Worm (Caenorhabditis elegans) whole organism, early embryonic: ENCODE data around the gene pes-1.

Experiments used
- B0310.2 ChIP-seq: sonication (generic microtip); optimal IDR thresholded peaks from 2 replicates; lab custom pipeline; 2016; ENCODE audit warnings: mild to moderate bottlenecking, missing genetic modification characterization, missing compliant biosample characterization
- F13C5.2 ChIP-seq: sonication (generic microtip); optimal IDR thresholded peaks from 2 replicates; lab custom pipeline; 2017; ENCODE audit warnings: mild to moderate bottlenecking, missing genetic modification characterization, inconsistent platforms, missing compliant biosample characterization
- aly-1 ChIP-seq: sonication (generic microtip); optimal IDR thresholded peaks from 2 replicates; lab custom pipeline; 2016; ENCODE audit warnings: missing genetic modification characterization, missing compliant biosample characterization
- ama-1 ChIP-seq: fragments of 150-350 bp; optimal IDR thresholded peaks from 2 replicates; lab custom pipeline; 2014
- ceh-13 ChIP-seq: fragments of 200-800 bp; sonication (Bioruptor generic); optimal IDR thresholded peaks from 2 replicates; lab custom pipeline; 2018; ENCODE audit warnings: mild to moderate bottlenecking, missing genetic modification characterization, missing compliant biosample characterization
- ceh-36 ChIP-seq: sonication (generic microtip); optimal IDR thresholded peaks from 2 replicates; lab custom pipeline; 2016; ENCODE audit warnings: missing genetic modification characterization, inconsistent platforms, missing compliant biosample characterization
- ets-7 ChIP-seq: sonication (generic microtip); optimal IDR thresholded peaks from 2 replicates; lab custom pipeline; 2016; ENCODE audit warnings: missing genotype, missing genetic modification characterization, missing compliant biosample characterization
- flt-1 ChIP-seq: fragments of 200-800 bp; sonication (Bioruptor generic); IDR thresholded peaks from 2 replicates; pipeline ENCODE4 v1.3.6; 2022; ENCODE audit warnings: missing genetic modification characterization, missing compliant biosample characterization
- hmbx-1 ChIP-seq: sonication (generic microtip); optimal IDR thresholded peaks from 2 replicates; lab custom pipeline; 2016; ENCODE audit warnings: mild to moderate bottlenecking, missing genetic modification characterization, missing compliant biosample characterization
- hmg-4 ChIP-seq: fragments of 200-800 bp; sonication (Bioruptor generic); optimal IDR thresholded peaks from 2 replicates; lab custom pipeline; 2018; ENCODE audit warnings: mild to moderate bottlenecking, missing genetic modification characterization, missing compliant biosample characterization
- hnd-1 ChIP-seq: sonication (generic microtip); optimal IDR thresholded peaks from 2 replicates; lab custom pipeline; 2016; ENCODE audit warnings: missing genetic modification characterization, missing compliant biosample characterization
- pes-1 ChIP-seq: fragments of 200-800 bp; sonication (Bioruptor generic); IDR thresholded peaks from 2 replicates; pipeline ENCODE4 v1.3.6; 2022; ENCODE audit warnings: missing genetic modification reagents, missing genetic modification characterization, missing compliant biosample characterization
- scrt-1 ChIP-seq: fragments of 200-800 bp; sonication (Bioruptor generic); IDR thresholded peaks from 2 replicates; pipeline ENCODE4 v1.3.6; 2022; ENCODE audit warnings: missing genetic modification characterization, missing compliant biosample characterization
- sea-1 ChIP-seq: fragments of 200-800 bp; sonication (Bioruptor generic); conservative IDR thresholded peaks from 2 replicates; pipeline ENCODE4 v1.3.6; 2022; ENCODE audit warnings: missing genetic modification characterization, missing compliant biosample characterization
- tbx-11 ChIP-seq: fragments of 200-800 bp; sonication (Bioruptor generic); IDR thresholded peaks from 2 replicates; pipeline ENCODE4 v1.3.6; 2022; ENCODE audit warnings: missing genetic modification characterization, missing compliant biosample characterization
- tbx-37 ChIP-seq: fragments of 200-800 bp; sonication (Bioruptor generic); conservative IDR thresholded peaks from 2 replicates; pipeline ENCODE4 v1.3.6; 2022; ENCODE audit warnings: missing genetic modification reagents, missing genetic modification characterization, missing compliant biosample characterization
- tra-4 ChIP-seq: sonication (generic microtip); optimal IDR thresholded peaks from 2 replicates; lab custom pipeline; 2017; ENCODE audit warnings: missing genetic modification characterization, missing compliant biosample characterization

Gene pes-1

DNA sequence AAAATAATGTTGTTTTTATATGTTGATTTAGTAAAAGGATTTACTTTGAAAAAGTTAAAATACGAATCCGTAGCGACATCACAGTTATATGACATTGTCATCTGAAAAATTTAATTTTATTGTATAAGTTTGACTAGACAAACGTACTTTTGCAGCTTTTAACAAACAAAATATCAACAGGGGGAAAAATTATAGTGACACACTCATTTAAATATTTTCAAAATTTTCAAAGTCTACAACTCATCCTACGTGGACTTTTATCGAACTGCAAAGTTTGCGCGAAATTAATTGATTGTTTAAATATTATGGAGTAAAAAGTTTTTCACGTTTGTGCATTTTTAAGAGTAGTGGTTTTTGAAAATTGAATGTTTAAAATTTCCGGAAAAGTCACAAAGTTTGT, 23.1 kb downstream of the pes-1 start, which contains the start of gene C09B9.85:
TSS of gene C09B9.85 (minus strand) at position 101 of the 400 bp plus-strand sequence.
- no peak for TF ChIP-seq pes-1 (GFP tag; lab: Robert Waterston, UW)
- no peak for TF ChIP-seq tra-4 (tag; lab: Kevin White, UChicago)
- no peak for TF ChIP-seq tbx-11
- no peak for TF ChIP-seq hnd-1
- no peak for TF ChIP-seq ets-7 (tag; lab: Kevin White, UChicago)
- no peak for TF ChIP-seq ceh-13 (GFP tag; lab: Kevin White, UChicago)
- no peak for TF ChIP-seq B0310.2 (tag; lab: Kevin White, UChicago)
- TF ChIP-seq aly-1 (tag; lab: Kevin White, UChicago): no peak
- no peak for TF ChIP-seq ceh-36 (tag; lab: Kevin White, UChicago)
- TF ChIP-seq scrt-1: no peak
- TF ChIP-seq hmbx-1 (tag; lab: Kevin White, UChicago): no peak
- no peak for TF ChIP-seq tbx-37 (GFP tag; lab: Robert Waterston, UW)
- TF ChIP-seq hmg-4 (GFP tag; lab: Kevin White, UChicago): no peak
- no peak for TF ChIP-seq ama-1 (lab: Kevin White, UChicago)
- no peak for TF ChIP-seq F13C5.2 (tag; lab: Kevin White, UChicago)
- no peak for TF ChIP-seq sea-1 (GFP tag; lab: Robert Waterston, UW)

DNA sequence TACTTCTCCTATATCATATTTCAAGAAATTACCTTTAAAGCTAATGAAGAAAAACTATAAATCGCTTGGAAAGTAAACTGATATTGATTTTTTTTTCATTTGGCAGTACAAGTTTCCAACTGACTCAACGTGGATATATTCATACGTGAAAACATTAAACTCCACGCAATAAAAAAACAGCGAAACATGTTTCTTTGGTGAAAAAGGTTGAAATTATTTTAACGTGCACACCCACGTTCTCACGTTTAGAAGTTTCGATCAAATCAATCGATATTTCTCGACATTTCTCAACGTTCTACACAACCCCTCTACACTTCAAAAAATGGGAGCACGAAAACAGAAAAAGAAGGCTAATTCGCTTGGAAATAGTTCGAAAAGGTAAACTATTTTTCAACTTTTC, 26.4 kb downstream of the pes-1 start, which contains the start of the genes best-6 and C09B9.2:
TSS of gene best-6 (minus strand) at position 101 of the 400 bp plus-strand sequence.
TSS of gene C09B9.2 (plus strand) at position 314 of the 400 bp plus-strand sequence.
- TF ChIP-seq scrt-1 (no peak), tbx-37 (GFP tag; lab: Robert Waterston, UW) (no peak), hmg-4 (GFP tag; lab: Kevin White, UChicago) (no peak), ets-7 (tag; lab: Kevin White, UChicago) (no peak), aly-1 (tag; lab: Kevin White, UChicago) (no peak), hnd-1 (no peak), ceh-13 (GFP tag; lab: Kevin White, UChicago) (no peak), hmbx-1 (tag; lab: Kevin White, UChicago) (no peak), B0310.2 (tag; lab: Kevin White, UChicago) (no peak), flt-1 (GFP tag; lab: Robert Waterston, UW) (no peak), pes-1 (GFP tag; lab: Robert Waterston, UW) (no peak), sea-1 (GFP tag; lab: Robert Waterston, UW) (no peak)

DNA sequence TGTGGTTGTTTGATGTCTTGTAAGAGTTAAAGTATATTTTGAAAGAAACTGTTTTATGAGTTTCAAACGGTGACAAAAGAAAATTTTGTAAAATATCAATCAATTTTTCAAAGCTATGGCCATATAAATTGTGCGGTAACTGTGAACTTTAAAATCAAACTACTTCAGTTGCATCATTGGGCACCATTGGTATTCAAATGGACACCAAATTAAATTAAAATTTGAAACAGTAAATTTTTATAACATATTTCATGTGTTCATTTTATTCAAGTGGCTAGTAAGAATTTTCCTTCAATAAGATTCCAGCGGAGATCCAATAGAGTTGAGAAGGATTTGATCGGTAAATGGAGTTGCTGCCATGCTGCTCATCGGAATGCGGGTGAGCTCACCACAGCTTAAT, 28.8 kb downstream of the pes-1 start:
- TF ChIP-seq hmg-4 (GFP tag; lab: Kevin White, UChicago) (no peak), hmbx-1 (tag; lab: Kevin White, UChicago) (no peak), sea-1 (GFP tag; lab: Robert Waterston, UW) (no peak), B0310.2 (tag; lab: Kevin White, UChicago) (no peak), aly-1 (tag; lab: Kevin White, UChicago) (no peak), ceh-36 (tag; lab: Kevin White, UChicago) (no peak), ama-1 (lab: Kevin White, UChicago) (no peak), F13C5.2 (tag; lab: Kevin White, UChicago) (no peak), hnd-1 (no peak), pes-1 (GFP tag; lab: Robert Waterston, UW) (no peak), tbx-11 (no peak), ets-7 (tag; lab: Kevin White, UChicago) (no peak), flt-1 (GFP tag; lab: Robert Waterston, UW) (no peak), tra-4 (tag; lab: Kevin White, UChicago) (no peak), ceh-13 (GFP tag; lab: Kevin White, UChicago) (no peak), scrt-1 (no peak), tbx-37 (GFP tag; lab: Robert Waterston, UW) (no peak)

DNA sequence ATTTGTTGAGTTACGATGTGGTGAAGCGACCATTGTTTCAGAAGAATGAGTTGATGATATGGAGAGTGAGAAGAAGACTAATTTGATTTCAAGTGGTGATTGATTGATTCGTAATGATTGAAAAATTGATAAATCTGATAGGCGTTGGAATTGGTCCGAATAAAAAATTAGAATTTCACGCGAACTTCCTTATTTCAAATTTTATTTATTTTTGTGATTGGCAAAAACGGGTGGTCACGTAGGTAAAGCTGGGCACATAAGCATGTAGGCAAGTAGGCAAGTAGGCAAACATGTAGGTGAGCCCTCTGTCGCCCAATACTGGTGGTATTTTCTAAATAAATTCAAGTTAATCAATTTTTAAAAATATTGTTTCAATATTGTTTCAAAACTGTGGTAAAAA, 30.7 kb downstream of the pes-1 start, which contains the start of gene C09B9.4:
TSS of gene C09B9.4 (minus strand) at position 101 of the 400 bp plus-strand sequence.
- TF ChIP-seq ceh-13 (GFP tag; lab: Kevin White, UChicago) (no peak), tra-4 (tag; lab: Kevin White, UChicago) (no peak), ceh-36 (tag; lab: Kevin White, UChicago) (no peak), hmg-4 (GFP tag; lab: Kevin White, UChicago) (no peak), hmbx-1 (tag; lab: Kevin White, UChicago) (no peak)

DNA sequence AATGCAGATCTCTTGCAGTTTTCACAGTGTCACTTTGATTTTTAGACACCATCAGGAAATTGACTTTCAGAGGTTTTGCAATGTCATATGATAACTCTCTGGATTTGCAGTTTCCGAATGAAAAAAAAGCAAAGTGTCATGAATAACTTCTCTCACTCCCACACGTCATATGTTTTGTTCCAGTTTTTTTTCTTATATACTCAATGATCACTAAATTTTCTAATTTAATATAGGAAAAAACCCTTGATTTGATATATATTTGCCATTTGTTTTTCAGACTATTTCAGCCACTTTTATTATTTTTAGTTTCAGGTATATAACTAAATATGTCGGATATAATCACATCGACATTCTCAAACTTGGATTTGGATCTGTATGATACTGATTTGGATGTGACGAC, 34.9 kb downstream of the pes-1 start, which contains the start of gene C09B9.1:
TSS of gene C09B9.1 (plus strand) at position 301 of the 400 bp plus-strand sequence.
- TF ChIP-seq hnd-1 (no peak), ceh-13 (GFP tag; lab: Kevin White, UChicago) (no peak), tbx-11 (no peak), hmg-4 (GFP tag; lab: Kevin White, UChicago) (no peak), flt-1 (GFP tag; lab: Robert Waterston, UW) (no peak), ceh-36 (tag; lab: Kevin White, UChicago) (no peak), sea-1 (GFP tag; lab: Robert Waterston, UW) (no peak), F13C5.2 (tag; lab: Kevin White, UChicago) (no peak), pes-1 (GFP tag; lab: Robert Waterston, UW) (no peak), hmbx-1 (tag; lab: Kevin White, UChicago) (no peak), tra-4 (tag; lab: Kevin White, UChicago) (no peak), ama-1 (lab: Kevin White, UChicago) (no peak)

DNA sequence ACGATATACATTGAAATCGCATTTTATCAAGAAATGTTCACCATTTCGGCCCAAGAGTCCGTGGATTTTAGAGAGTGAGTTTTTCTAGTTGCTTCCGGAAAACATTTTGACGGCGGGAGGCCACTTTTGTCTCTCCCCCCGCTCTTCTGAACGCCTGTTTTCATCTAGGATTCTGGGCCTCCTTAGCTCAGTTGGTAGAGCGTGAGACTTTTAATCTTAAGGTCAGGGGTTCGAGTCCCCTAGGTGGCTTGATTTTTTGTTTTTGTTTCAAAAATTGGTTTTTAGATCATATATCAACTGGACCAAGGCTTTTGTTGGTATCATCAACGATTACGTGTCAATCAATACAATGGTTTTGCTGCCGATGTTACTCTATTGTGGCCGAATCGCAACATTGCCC, 36.2 kb downstream of the pes-1 start:
- TF ChIP-seq scrt-1: peak; percentile 80
- no peak for TF ChIP-seq ama-1 (lab: Kevin White, UChicago)
- TF ChIP-seq flt-1 (GFP tag; lab: Robert Waterston, UW): peak; percentile 82
- TF ChIP-seq sea-1 (GFP tag; lab: Robert Waterston, UW): peak; percentile 74; the same call in 1 of the 2 replicates
- no peak for TF ChIP-seq ceh-36 (tag; lab: Kevin White, UChicago)
- TF ChIP-seq tra-4 (tag; lab: Kevin White, UChicago): no peak
- no peak for TF ChIP-seq ets-7 (tag; lab: Kevin White, UChicago)
- TF ChIP-seq hmg-4 (GFP tag; lab: Kevin White, UChicago): no peak
- TF ChIP-seq tbx-11: peak; percentile 59
- peak; percentile 49; the same call in 1 of the 2 replicates for TF ChIP-seq tbx-37 (GFP tag; lab: Robert Waterston, UW)
- TF ChIP-seq ceh-13 (GFP tag; lab: Kevin White, UChicago): no peak
- TF ChIP-seq pes-1 (GFP tag; lab: Robert Waterston, UW): peak; percentile 84
- no peak for TF ChIP-seq hmbx-1 (tag; lab: Kevin White, UChicago)
- peak; percentile 18 for TF ChIP-seq B0310.2 (tag; lab: Kevin White, UChicago)
